Fruit fly (Drosophila melanogaster) whole organism, embryonic: Measurements from ENCODE around the gene Ogdh.
A peak's percentile ranks its signal among the peaks of the same experiment; 100 is the strongest.

ENCODE experiments used
- Ada2b ChIP-seq: fragments of 200-800 bp; sonication (Bioruptor generic); IDR thresholded peaks from 2 replicates; pipeline ENCODE4 v1.3.6; 2022; ENCODE audit warnings: missing biosample characterization, missing genetic modification characterization
- Awh ChIP-seq: fragments of 200-800 bp; sonication (Bioruptor generic); IDR thresholded peaks from 2 replicates; pipeline ENCODE4, ENCODE4 v1.3.6; 2022; ENCODE audit warnings: missing biosample characterization, missing genetic modification characterization
- B-H2 ChIP-seq: fragments of 200-800 bp; sonication (Bioruptor generic); optimal IDR thresholded peaks from 2 replicates; lab custom pipeline; 2018; ENCODE audit warnings: missing biosample characterization, mild to moderate bottlenecking, missing genetic modification characterization
- Blimp-1 ChIP-seq: fragments of 200-800 bp; sonication (Bioruptor generic); optimal IDR thresholded peaks from 3 replicates; lab custom pipeline; 2018; ENCODE audit warnings: missing biosample characterization, missing genetic modification characterization, mild to moderate bottlenecking, moderate library complexity, missing genetic modification reagents
- CG10147 ChIP-seq: fragments of 200-800 bp; sonication (Bioruptor generic); optimal IDR thresholded peaks from 2 replicates; lab custom pipeline; 2019; ENCODE audit warnings: missing biosample characterization, mild to moderate bottlenecking, missing genetic modification characterization, moderate library complexity
- CG10366 ChIP-seq: fragments of 200-800 bp; sonication (Bioruptor generic); IDR thresholded peaks from 2 replicates; pipeline ENCODE4 v1.3.6; 2022; ENCODE audit warnings: missing biosample characterization, missing genetic modification characterization
- CG10462 ChIP-seq: fragments of 200-800 bp; sonication (Bioruptor generic); optimal IDR thresholded peaks from 2 replicates; lab custom pipeline; 2016; ENCODE audit warnings: missing biosample characterization, missing genetic modification characterization
- CG10543 ChIP-seq: fragments of 200-800 bp; sonication (Bioruptor generic); optimal IDR thresholded peaks from 3 replicates; lab custom pipeline; 2017; ENCODE audit warnings: missing biosample characterization, mild to moderate bottlenecking, missing genetic modification characterization, moderate library complexity
- CG11456 ChIP-seq: fragments of 200-800 bp; sonication (Bioruptor generic); IDR thresholded peaks from 3 replicates; pipeline ENCODE4 v1.3.6; 2022; ENCODE audit warnings: missing biosample characterization, missing genetic modification characterization
- CG11696 ChIP-seq: fragments of 200-800 bp; sonication (Bioruptor generic); IDR thresholded peaks from 2 replicates; pipeline ENCODE4 v1.3.6; 2022; ENCODE audit warnings: missing biosample characterization, missing genetic modification characterization
- CG14441 ChIP-seq: fragments of 200-800 bp; sonication (Bioruptor generic); IDR thresholded peaks from 2 replicates; pipeline ENCODE4 v1.3.6; 2022; ENCODE audit warnings: missing biosample characterization, missing genetic modification characterization
- CG15601 ChIP-seq: fragments of 200-800 bp; sonication (Bioruptor generic); optimal IDR thresholded peaks from 3 replicates; lab custom pipeline; 2019; ENCODE audit warnings: missing biosample characterization, mild to moderate bottlenecking, missing genetic modification characterization, moderate library complexity
- CG1603 ChIP-seq: fragments of 200-800 bp; sonication (Bioruptor generic); optimal IDR thresholded peaks from 2 replicates; lab custom pipeline; 2019; ENCODE audit warnings: missing biosample characterization, mild to moderate bottlenecking, missing genetic modification characterization, moderate library complexity
- CG16815 ChIP-seq: fragments of 200-800 bp; sonication (Bioruptor generic); optimal IDR thresholded peaks from 3 replicates; lab custom pipeline; 2017; ENCODE audit warnings: missing biosample characterization, mild to moderate bottlenecking, missing genetic modification characterization
- CG17912 ChIP-seq: fragments of 200-800 bp; sonication (Bioruptor generic); optimal IDR thresholded peaks from 2 replicates; lab custom pipeline; 2018; ENCODE audit warnings: missing biosample characterization, mild to moderate bottlenecking, missing genetic modification characterization
- CG18011 ChIP-seq: fragments of 200-800 bp; sonication (Bioruptor generic); optimal IDR thresholded peaks from 2 replicates; lab custom pipeline; 2017; ENCODE audit warnings: missing biosample characterization, missing genetic modification characterization, mild to moderate bottlenecking, moderate library complexity, missing genotype
- CG18619 ChIP-seq: fragments of 200-800 bp; sonication (Bioruptor generic); optimal IDR thresholded peaks from 3 replicates; lab custom pipeline; 2017; ENCODE audit warnings: missing biosample characterization, mild to moderate bottlenecking, missing genetic modification characterization
- CG2875 ChIP-seq: fragments of 200-800 bp; sonication (Bioruptor generic); optimal IDR thresholded peaks from 2 replicates; lab custom pipeline; 2017; ENCODE audit warnings: missing biosample characterization, mild to moderate bottlenecking, missing genetic modification characterization, missing genetic modification reagents
- CG30403 ChIP-seq: fragments of 200-800 bp; sonication (Bioruptor generic); optimal IDR thresholded peaks from 3 replicates; lab custom pipeline; 2016; ENCODE audit warnings: missing biosample characterization, missing genetic modification characterization
- CG33213 ChIP-seq: fragments of 200-800 bp; sonication (Bioruptor generic); optimal IDR thresholded peaks from 3 replicates; lab custom pipeline; 2016; ENCODE audit warnings: missing biosample characterization, missing genetic modification characterization
- CG3407 ChIP-seq: fragments of 200-800 bp; sonication (Bioruptor generic); optimal IDR thresholded peaks from 2 replicates; lab custom pipeline; 2018; ENCODE audit warnings: missing biosample characterization, mild to moderate bottlenecking, missing genetic modification characterization
- CG4360 ChIP-seq: fragments of 200-800 bp; sonication (Bioruptor generic); IDR thresholded peaks from 2 replicates; pipeline ENCODE4 v1.3.6; 2022; ENCODE audit warnings: missing biosample characterization, missing genetic modification characterization
- CG6791 ChIP-seq: fragments of 200-800 bp; sonication (Bioruptor generic); IDR thresholded peaks from 3 replicates; pipeline ENCODE4 v1.3.6; 2022; ENCODE audit warnings: missing biosample characterization, missing genetic modification characterization; ENCODE audit not compliant: partially characterized antibody
- CHES-1-like ChIP-seq: fragments of 200-800 bp; sonication (Bioruptor generic); optimal IDR thresholded peaks from 2 replicates; lab custom pipeline; 2016; ENCODE audit warnings: missing biosample characterization, missing genetic modification characterization
- CTCF ChIP-seq: fragments of 200-800 bp; sonication (Bioruptor generic); optimal IDR thresholded peaks from 2 replicates; lab custom pipeline; 2017; ENCODE audit warnings: missing biosample characterization, mild to moderate bottlenecking, missing genetic modification characterization, moderate library complexity
- Dip3 ChIP-seq: fragments of 200-800 bp; sonication (Bioruptor generic); optimal IDR thresholded peaks from 3 replicates; lab custom pipeline; 2016; ENCODE audit warnings: missing biosample characterization, missing genetic modification characterization
- Myb ChIP-seq: fragments of 200-800 bp; sonication (Bioruptor generic); optimal IDR thresholded peaks from 2 replicates; lab custom pipeline; 2016; ENCODE audit warnings: missing biosample characterization, missing genetic modification characterization
- Rfx ChIP-seq: fragments of 200-800 bp; sonication (Bioruptor generic); IDR thresholded peaks from 2 replicates; pipeline ENCODE4 v1.3.6; 2022; ENCODE audit warnings: missing biosample characterization, missing genetic modification characterization
- TFAM ChIP-seq: fragments of 200-800 bp; sonication (Bioruptor generic); optimal IDR thresholded peaks from 2 replicates; lab custom pipeline; 2017; ENCODE audit warnings: missing biosample characterization, missing genetic modification characterization, inconsistent platforms
- Xrp1 ChIP-seq: fragments of 200-800 bp; sonication (Bioruptor generic); IDR thresholded peaks from 2 replicates; pipeline ENCODE4 v1.3.6; 2022; ENCODE audit warnings: missing biosample characterization, missing genetic modification characterization
- ac ChIP-seq: fragments of 200-800 bp; sonication (Bioruptor generic); optimal IDR thresholded peaks from 3 replicates; lab custom pipeline; 2017; ENCODE audit warnings: missing biosample characterization, mild to moderate bottlenecking, missing genetic modification characterization
- bsh ChIP-seq, 2 experiments: fragments of 200-800 bp; sonication (Bioruptor generic); optimal IDR thresholded peaks; 2 replicates each; lab custom pipeline; 2017 to 2018; ENCODE audit warnings: mild to moderate bottlenecking in 2 of 2, missing biosample characterization in 2 of 2, missing genetic modification characterization in 2 of 2, moderate library complexity in 1 of 2
- chinmo ChIP-seq: fragments of 200-800 bp; sonication (Bioruptor generic); IDR thresholded peaks from 4 replicates; pipeline ENCODE4 v1.3.6; 2022; ENCODE audit warnings: missing biosample characterization, missing genetic modification characterization; ENCODE audit not compliant: partially characterized antibody
- crol ChIP-seq: fragments of 200-800 bp; sonication (Bioruptor generic); IDR thresholded peaks from 2 replicates; pipeline ENCODE4 v1.3.6; 2022; ENCODE audit warnings: missing biosample characterization, missing genetic modification characterization
- crp ChIP-seq, 2 experiments: fragments of 200-800 bp; sonication (Bioruptor generic); optimal IDR thresholded peaks; 2 replicates in 1 of 2; 3 replicates in 1 of 2; lab custom pipeline; 2017; ENCODE audit warnings: missing biosample characterization in 2 of 2, missing genetic modification characterization in 2 of 2, mild to moderate bottlenecking in 1 of 2, moderate library complexity in 1 of 2
- dmrt99B ChIP-seq: fragments of 200-800 bp; sonication (Bioruptor generic); optimal IDR thresholded peaks from 2 replicates; lab custom pipeline; 2018; ENCODE audit warnings: missing biosample characterization, mild to moderate bottlenecking, missing genetic modification characterization, moderate library complexity
- emc ChIP-seq: fragments of 200-800 bp; sonication (Bioruptor generic); optimal IDR thresholded peaks from 2 replicates; lab custom pipeline; 2016; ENCODE audit warnings: missing biosample characterization, missing genetic modification characterization
- fd96Cb ChIP-seq: fragments of 200-800 bp; sonication (Bioruptor generic); optimal IDR thresholded peaks from 2 replicates; lab custom pipeline; 2018; ENCODE audit warnings: missing biosample characterization, mild to moderate bottlenecking, missing genetic modification characterization, moderate library complexity
- gsb ChIP-seq: fragments of 200-800 bp; sonication (Bioruptor generic); IDR thresholded peaks from 2 replicates; pipeline ENCODE4 v1.3.6; 2022; ENCODE audit warnings: missing biosample characterization, missing genetic modification characterization
- h ChIP-seq: fragments of >200 bp; optimal IDR thresholded peaks from 2 replicates; lab custom pipeline; 2017
- her ChIP-seq: fragments of 200-800 bp; sonication (Bioruptor generic); optimal IDR thresholded peaks from 2 replicates; lab custom pipeline; 2016; ENCODE audit warnings: missing biosample characterization, missing genetic modification characterization
- jing ChIP-seq: fragments of 200-800 bp; sonication (Bioruptor generic); optimal IDR thresholded peaks from 2 replicates; lab custom pipeline; 2018; ENCODE audit warnings: missing biosample characterization, mild to moderate bottlenecking, missing genetic modification characterization
- mirr ChIP-seq: fragments of 200-800 bp; sonication (Bioruptor generic); optimal IDR thresholded peaks from 3 replicates; lab custom pipeline; 2018; ENCODE audit warnings: missing biosample characterization, mild to moderate bottlenecking, missing genetic modification characterization
- ranshi ChIP-seq: fragments of 200-800 bp; sonication (Bioruptor generic); IDR thresholded peaks from 2 replicates; pipeline ENCODE4 v1.3.6; 2022; ENCODE audit warnings: missing biosample characterization, missing genetic modification characterization
- schlank ChIP-seq: fragments of 200-800 bp; sonication (Bioruptor generic); optimal IDR thresholded peaks from 2 replicates; lab custom pipeline; 2018; ENCODE audit warnings: missing biosample characterization, mild to moderate bottlenecking, missing genetic modification characterization
- slp2 ChIP-seq: fragments of 200-800 bp; sonication (Bioruptor generic); optimal IDR thresholded peaks from 2 replicates; lab custom pipeline; 2016; ENCODE audit warnings: missing biosample characterization, missing genetic modification characterization
- sob ChIP-seq: fragments of 200-800 bp; sonication (Bioruptor generic); IDR thresholded peaks from 2 replicates; pipeline ENCODE4 v1.3.6; 2022; ENCODE audit warnings: missing biosample characterization, missing genetic modification characterization
- stwl ChIP-seq: fragments of 200-800 bp; sonication (Bioruptor generic); optimal IDR thresholded peaks from 3 replicates; lab custom pipeline; 2018; ENCODE audit warnings: missing biosample characterization, mild to moderate bottlenecking, missing genetic modification characterization, moderate library complexity
- tio ChIP-seq: fragments of 200-800 bp; sonication (Bioruptor generic); optimal IDR thresholded peaks from 2 replicates; lab custom pipeline; 2017; ENCODE audit warnings: missing biosample characterization, missing genetic modification characterization, inconsistent platforms
- ttk ChIP-seq: fragments of 200-800 bp; sonication (Bioruptor generic); IDR thresholded peaks from 2 replicates; pipeline ENCODE4 v2.1.2; 2022; ENCODE audit warnings: missing biosample characterization, missing genetic modification characterization
- z ChIP-seq: fragments of 200-800 bp; sonication (Bioruptor generic); IDR thresholded peaks from 3 replicates; pipeline ENCODE4 v1.3.6; 2022; ENCODE audit warnings: missing biosample characterization, missing genetic modification characterization

The Ogdh gene

dm6 chr3L:17007041-17007471, 52.4 kb downstream of the Ogdh start (continued):
- no peak for TF ChIP-seq B-H2 (GFP tag; lab: Kevin White, UChicago)
- peak; percentile 52; the same call in 1 of the 2 replicates for TF ChIP-seq CG10366 (GFP tag; lab: Robert Waterston, UW)
- no peak for TF ChIP-seq h (lab: Kevin White, UChicago)
- TF ChIP-seq slp2 (GFP tag; lab: Kevin White, UChicago): peak; percentile 0
- TF ChIP-seq Myb: no peak
- no peak for TF ChIP-seq CTCF (GFP tag; lab: Kevin White, UChicago)
- peak; percentile 61; the same call in 1 of the 3 replicates for TF ChIP-seq CG11456 (GFP tag; lab: Robert Waterston, UW)
- 0 out of 4 replicates have a peak, but pooled peaks have one; percentile 29 for TF ChIP-seq chinmo (GFP tag; lab: Robert Waterston, UW)
- TF ChIP-seq Rfx (GFP tag; lab: Robert Waterston, UW): peak; percentile 69
- TF ChIP-seq tio (GFP tag; lab: Kevin White, UChicago): peak; percentile 5
- TF ChIP-seq CG15601 (tag; lab: Kevin White, UChicago): no peak
- TF ChIP-seq ranshi (GFP tag; lab: Robert Waterston, UW): peak; percentile 16; the same call in 1 of the 2 replicates
- TF ChIP-seq dmrt99B: peak; percentile 26
- TF ChIP-seq Blimp-1 (GFP tag; lab: Kevin White, UChicago): no peak
- TF ChIP-seq CG4360 (GFP tag; lab: Robert Waterston, UW): no peak
- TF ChIP-seq CG1603 (tag; lab: Kevin White, UChicago): peak; percentile 39
- TF ChIP-seq emc: no peak
- TF ChIP-seq CG3407 (GFP tag; lab: Kevin White, UChicago): no peak
- TF ChIP-seq CG2875: no peak
- TF ChIP-seq CG18619 (GFP tag; lab: Kevin White, UChicago): peak; percentile 13
- TF ChIP-seq jing (GFP tag; lab: Kevin White, UChicago): no peak
- TF ChIP-seq Awh (GFP tag; lab: Robert Waterston, UW): no peak
- no peak for TF ChIP-seq ac (GFP tag; lab: Kevin White, UChicago)
- peak; percentile 47 for TF ChIP-seq CG10543
- TF ChIP-seq sob (GFP tag; lab: Robert Waterston, UW): 0 out of 2 replicates have a peak, but pooled peaks have one; percentile 27
- TF ChIP-seq Xrp1: peak; percentile 35; the same call in 1 of the 2 replicates
- 0 out of 2 replicates have a peak, but pooled peaks have one; percentile 30 for TF ChIP-seq Ada2b (GFP tag; lab: Robert Waterston, UW)
- TF ChIP-seq CG10147: no peak
- no peak for TF ChIP-seq z (GFP tag; lab: Robert Waterston, UW)
- TF ChIP-seq bsh (GFP tag; optimal IDR thresholded peaks at IDR 0.05; lab: Kevin White, UChicago): peak in 1 of 2 experiments; percentile 25
- no peak for TF ChIP-seq TFAM (GFP tag; lab: Kevin White, UChicago)
- TF ChIP-seq CG10462 (GFP tag; lab: Kevin White, UChicago): no peak
- 0 out of 2 replicates have a peak, but pooled peaks have one; percentile 18 for TF ChIP-seq gsb (GFP tag; lab: Robert Waterston, UW)
- TF ChIP-seq Dip3 (GFP tag; lab: Kevin White, UChicago): peak; percentile 3
- TF ChIP-seq ttk (GFP tag; lab: Robert Waterston, UW): peak; percentile 46
- TF ChIP-seq CG16815 (GFP tag; lab: Kevin White, UChicago): no peak
- TF ChIP-seq CG33213 (GFP tag; lab: Kevin White, UChicago): no peak
- peak; percentile 23 for TF ChIP-seq fd96Cb (tag; lab: Kevin White, UChicago)
- no peak for TF ChIP-seq CG18011 (GFP tag; lab: Kevin White, UChicago)
- TF ChIP-seq CG6791 (GFP tag; lab: Robert Waterston, UW): no peak
- TF ChIP-seq schlank (tag; lab: Kevin White, UChicago): peak; percentile 20
- TF ChIP-seq CG17912 (GFP tag; lab: Kevin White, UChicago): no peak
- TF ChIP-seq CHES-1-like (GFP tag; lab: Kevin White, UChicago): no peak
- TF ChIP-seq crol: peak; percentile 76
- TF ChIP-seq stwl (tag; lab: Kevin White, UChicago): no peak
- TF ChIP-seq mirr (GFP tag; lab: Kevin White, UChicago): peak; percentile 72
- TF ChIP-seq CG30403 (GFP tag; lab: Kevin White, UChicago): peak; percentile 23
- no peak for TF ChIP-seq her (GFP tag; lab: Kevin White, UChicago)
- TF ChIP-seq CG14441: peak; percentile 54
- TF ChIP-seq crp (GFP tag; optimal IDR thresholded peaks at IDR 0.05; lab: Kevin White, UChicago): no peak
- TF ChIP-seq CG11696 (GFP tag; lab: Robert Waterston, UW): peak; percentile 31; the same call in 1 of the 2 replicates
